Worm (Caenorhabditis elegans) whole organism, late embryonic: ENCODE data around the gene T05A8.11.
A peak's percentile ranks its signal among the peaks of the same experiment; 100 is the strongest.

ENCODE experiments used
- K02D7.2 ChIP-seq: sonication (generic microtip); optimal IDR thresholded peaks from 2 replicates; lab custom pipeline; 2017; ENCODE audit warnings: mild to moderate bottlenecking, missing genetic modification characterization, missing compliant biosample characterization
- K09A11.1 ChIP-seq: sonication (generic microtip); optimal IDR thresholded peaks from 2 replicates; lab custom pipeline; 2017; ENCODE audit warnings: antibody characterized with exemption, mild to moderate bottlenecking, missing genetic modification characterization, missing compliant biosample characterization; ENCODE audit not compliant: insufficient read depth
- ahr-1 ChIP-seq: sonication (generic microtip); optimal IDR thresholded peaks from 2 replicates; lab custom pipeline; 2016; ENCODE audit warnings: missing genetic modification characterization, missing compliant biosample characterization
- ceh-22 ChIP-seq: sonication (generic microtip); optimal IDR thresholded peaks from 2 replicates; lab custom pipeline; 2017; ENCODE audit warnings: missing biosample characterization, missing genetic modification characterization
- ceh-24 ChIP-seq: sonication (generic microtip); optimal IDR thresholded peaks from 2 replicates; lab custom pipeline; 2016; ENCODE audit warnings: mild to moderate bottlenecking, missing genetic modification characterization, missing compliant biosample characterization
- ceh-45 ChIP-seq: fragments of 200-800 bp; sonication (Bioruptor generic); IDR thresholded peaks from 2 replicates; pipeline ENCODE4 v1.3.6; 2022; ENCODE audit warnings: missing genetic modification reagents, missing genetic modification characterization, missing compliant biosample characterization
- ceh-6 ChIP-seq: fragments of 200-800 bp; sonication (Bioruptor generic); optimal IDR thresholded peaks from 2 replicates; lab custom pipeline; 2018; ENCODE audit warnings: mild to moderate bottlenecking, missing genetic modification characterization, missing compliant biosample characterization
- ceh-9 ChIP-seq: sonication (generic microtip); optimal IDR thresholded peaks from 2 replicates; lab custom pipeline; 2016; ENCODE audit warnings: mild to moderate bottlenecking, missing genetic modification characterization, inconsistent platforms, missing compliant biosample characterization
- che-1 ChIP-seq: sonication (generic microtip); optimal IDR thresholded peaks from 2 replicates; lab custom pipeline; 2016; ENCODE audit warnings: mild to moderate bottlenecking, missing genetic modification characterization, missing compliant biosample characterization
- dve-1 ChIP-seq: sonication (generic microtip); optimal IDR thresholded peaks from 2 replicates; lab custom pipeline; 2017; ENCODE audit warnings: antibody characterized with exemption, mild to moderate bottlenecking, missing genetic modification characterization, missing compliant biosample characterization
- ets-4 ChIP-seq: sonication (generic microtip); optimal IDR thresholded peaks from 2 replicates; lab custom pipeline; 2016; ENCODE audit warnings: missing genetic modification characterization, missing compliant biosample characterization
- eyg-1 ChIP-seq: sonication (generic microtip); optimal IDR thresholded peaks from 2 replicates; lab custom pipeline; 2016; ENCODE audit warnings: missing genotype, missing genetic modification characterization, missing compliant biosample characterization
- fkh-6 ChIP-seq: sonication (generic microtip); optimal IDR thresholded peaks from 2 replicates; lab custom pipeline; 2016; ENCODE audit warnings: missing genetic modification characterization, missing compliant biosample characterization
- gmeb-2 ChIP-seq: sonication (generic microtip); optimal IDR thresholded peaks from 2 replicates; lab custom pipeline; 2016; ENCODE audit warnings: missing genetic modification characterization, inconsistent platforms, missing compliant biosample characterization
- hlh-13 ChIP-seq: fragments of 200-800 bp; sonication (Bioruptor generic); optimal IDR thresholded peaks from 2 replicates; lab custom pipeline; 2018; ENCODE audit warnings: mild to moderate bottlenecking, missing genetic modification characterization, missing compliant biosample characterization
- hlh-15 ChIP-seq: sonication (generic microtip); optimal IDR thresholded peaks from 2 replicates; lab custom pipeline; 2016; ENCODE audit warnings: missing genetic modification characterization, missing compliant biosample characterization
- hlh-8 ChIP-seq: sonication (generic microtip); optimal IDR thresholded peaks from 2 replicates; lab custom pipeline; 2016; ENCODE audit warnings: missing genotype, missing genetic modification characterization, missing compliant biosample characterization
- lin-11 ChIP-seq: fragments of 200-800 bp; sonication (Bioruptor generic); optimal IDR thresholded peaks from 2 replicates; lab custom pipeline; 2018; ENCODE audit warnings: mild to moderate bottlenecking, missing genetic modification characterization, missing compliant biosample characterization
- madf-2 ChIP-seq: sonication (generic microtip); optimal IDR thresholded peaks from 2 replicates; lab custom pipeline; 2017; ENCODE audit warnings: missing genetic modification characterization, missing compliant biosample characterization
- npax-4 ChIP-seq: sonication (generic microtip); optimal IDR thresholded peaks from 2 replicates; lab custom pipeline; 2016; ENCODE audit warnings: missing genetic modification characterization, missing compliant biosample characterization
- odd-2 ChIP-seq: sonication (generic microtip); optimal IDR thresholded peaks from 2 replicates; lab custom pipeline; 2017; ENCODE audit warnings: antibody characterized with exemption, mild to moderate bottlenecking, missing genetic modification characterization, missing compliant biosample characterization
- pat-9 ChIP-seq: fragments of 200-800 bp; sonication (Bioruptor generic); optimal IDR thresholded peaks from 2 replicates; lab custom pipeline; 2018; ENCODE audit warnings: mild to moderate bottlenecking, missing genetic modification characterization, moderate library complexity, missing compliant biosample characterization
- pax-1 ChIP-seq: fragments of 150-350 bp; optimal IDR thresholded peaks from 2 replicates; lab custom pipeline; 2014; ENCODE audit warnings: missing biosample characterization, missing genetic modification characterization
- pha-2 ChIP-seq: sonication (generic microtip); optimal IDR thresholded peaks from 2 replicates; lab custom pipeline; 2017; ENCODE audit warnings: mild to moderate bottlenecking, missing genetic modification characterization, missing compliant biosample characterization
- pha-4 ChIP-seq: fragments of 150-350 bp; optimal IDR thresholded peaks from 2 replicates; lab custom pipeline; 2018; ENCODE audit warnings: missing biosample characterization, missing genetic modification reagents, missing genetic modification characterization
- pqm-1 ChIP-seq: sonication (generic microtip); optimal IDR thresholded peaks from 2 replicates; lab custom pipeline; 2016; ENCODE audit warnings: missing genetic modification characterization, missing compliant biosample characterization
- pros-1 ChIP-seq: fragments of 150-350 bp; optimal IDR thresholded peaks from 2 replicates; lab custom pipeline; 2014; ENCODE audit warnings: missing biosample characterization, missing genetic modification reagents, missing genetic modification characterization
- ref-2 ChIP-seq: sonication (generic microtip); optimal IDR thresholded peaks from 2 replicates; lab custom pipeline; 2016; ENCODE audit warnings: missing genetic modification characterization, missing compliant biosample characterization
- rnt-1 ChIP-seq: sonication (generic microtip); optimal IDR thresholded peaks from 2 replicates; lab custom pipeline; 2016; ENCODE audit warnings: missing genetic modification characterization, missing compliant biosample characterization
- sox-4 ChIP-seq: sonication (generic microtip); optimal IDR thresholded peaks from 2 replicates; lab custom pipeline; 2017; ENCODE audit warnings: mild to moderate bottlenecking, missing genetic modification characterization, inconsistent platforms, missing compliant biosample characterization
- tbx-7 ChIP-seq: sonication (generic microtip); optimal IDR thresholded peaks from 2 replicates; lab custom pipeline; 2016; ENCODE audit warnings: missing genotype, missing genetic modification characterization, missing compliant biosample characterization
- ttx-3 ChIP-seq: sonication (generic microtip); optimal IDR thresholded peaks from 2 replicates; lab custom pipeline; 2016; ENCODE audit warnings: missing genetic modification reagents, missing genetic modification characterization, missing compliant biosample characterization
- unc-3 ChIP-seq, 2 experiments: fragments of 200-800 bp in 1 of 2; sonication (Bioruptor generic) in 1 of 2; sonication (generic microtip) in 1 of 2; conservative IDR thresholded peaks in 1 of 2; optimal IDR thresholded peaks in 1 of 2; 2 replicates each; pipeline versions ENCODE4 v1.3.6 to Lab custom; 2016 to 2022; ENCODE audit warnings: missing compliant biosample characterization in 2 of 2, missing genetic modification characterization in 2 of 2, missing genetic modification reagents in 1 of 2
- unc-55 ChIP-seq: sonication (generic microtip); optimal IDR thresholded peaks from 2 replicates; lab custom pipeline; 2017; ENCODE audit warnings: missing biosample characterization, missing genetic modification reagents, missing genetic modification characterization
- zip-5 ChIP-seq: sonication (generic microtip); optimal IDR thresholded peaks from 2 replicates; lab custom pipeline; 2016; ENCODE audit warnings: missing genetic modification characterization, missing compliant biosample characterization

T05A8.11 gene

ce11 chrII:2725561-2725960, at the start of gene T05A8.11, which contains the start of gene nep-2:
T05A8.11 (minus strand) TSS chrII:2725661.
nep-2 (minus strand) TSS chrII:2725752.
- TF ChIP-seq pros-1 (tag; lab: Kevin White, UChicago) (no peak), che-1 (no peak), ahr-1 (tag; lab: Kevin White, UChicago) (no peak), zip-5 (no peak), dve-1 (tag; lab: Kevin White, UChicago) (no peak), ceh-45 (GFP tag; lab: Robert Waterston, UW) (no peak), unc-55 (no peak), ceh-9 (tag; lab: Kevin White, UChicago) (no peak), gmeb-2 (tag; lab: Kevin White, UChicago) (no peak), hlh-15 (tag; lab: Kevin White, UChicago) (no peak)

DNA sequence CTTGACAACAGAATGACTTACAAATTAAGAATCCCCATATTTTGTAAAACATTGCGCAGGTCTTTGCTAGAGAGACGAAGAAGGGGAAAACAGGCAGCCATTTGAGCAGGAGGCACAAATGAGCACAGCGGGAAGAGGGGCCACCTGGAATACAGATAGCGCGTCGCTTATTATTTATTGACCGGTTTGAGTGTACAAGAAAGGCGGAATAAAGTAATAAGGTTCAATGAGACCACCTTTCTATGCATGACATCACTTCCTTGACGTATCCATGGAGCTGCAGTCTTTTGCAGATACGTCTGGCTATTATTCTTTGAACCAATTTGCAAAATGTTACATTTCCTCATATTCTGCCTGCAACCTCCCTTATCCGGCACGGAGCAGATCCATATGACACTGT, 49.4 kb upstream of the T05A8.11 start, which contains the start of gene fbxb-111:
Gene fbxb-111 (minus strand): TSS at position 101 of the 400 bp plus-strand sequence.
- peak; percentile 20 for TF ChIP-seq ref-2 (tag; lab: Kevin White, UChicago)
- no peak for TF ChIP-seq pqm-1 (tag; lab: Kevin White, UChicago)
- no peak for TF ChIP-seq pha-2
- no peak for TF ChIP-seq ceh-9 (tag; lab: Kevin White, UChicago)
- TF ChIP-seq, all 69 proteins: peak for 1

DNA sequence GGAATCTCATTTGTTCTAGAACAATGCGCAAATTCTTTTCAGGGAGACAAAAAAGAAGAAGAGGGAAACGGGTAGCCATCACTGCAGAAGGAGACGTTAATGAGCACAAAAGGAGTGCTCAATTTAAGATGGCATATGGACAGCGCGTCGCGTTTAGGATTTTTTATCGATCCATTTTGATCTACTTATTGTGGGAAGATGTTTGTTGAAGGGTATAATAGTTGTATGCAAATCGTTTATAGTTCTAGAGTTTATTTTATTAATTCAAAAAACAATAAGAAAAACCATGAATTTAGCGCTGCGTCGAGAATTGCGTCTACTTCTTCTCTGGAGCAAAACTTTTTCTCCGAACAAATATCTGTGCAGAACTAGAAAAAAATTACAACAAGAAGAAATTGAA, 48.1 kb upstream of the T05A8.11 start, which contains the start of gene sdz-9:
Gene sdz-9 (minus strand): TSS at position 101 of the 400 bp plus-strand sequence.
- TF ChIP-seq pax-1 (tag; lab: Kevin White, UChicago) (no peak), ceh-24 (tag; lab: Kevin White, UChicago) (no peak), pqm-1 (tag; lab: Kevin White, UChicago) (no peak), lin-11 (no peak), K02D7.2 (no peak), sox-4 (no peak), hlh-8 (tag; lab: Kevin White, UChicago) (no peak), pha-4 (tag; lab: Kevin White, UChicago) (no peak), hlh-15 (tag; lab: Kevin White, UChicago) (no peak), hlh-13 (no peak), pros-1 (tag; lab: Kevin White, UChicago) (no peak), pha-2 (no peak), madf-2 (tag; lab: Kevin White, UChicago) (no peak), dve-1 (tag; lab: Kevin White, UChicago) (no peak), npax-4 (no peak), unc-3 (GFP tag; conservative IDR thresholded peaks at IDR 0.05; lab: Robert Waterston, UW) (no peak), unc-3 (tag; optimal IDR thresholded peaks at IDR 0.05; lab: Kevin White, UChicago) (no peak), ceh-6 (GFP tag; lab: Kevin White, UChicago) (no peak), eyg-1 (tag; lab: Kevin White, UChicago) (no peak)

ce11 chrII:2772166-2772565, 46.7 kb upstream of the T05A8.11 start, which contains the start of gene sdz-10:
sdz-10 (minus strand) TSS chrII:2772266.
- no peak for TF ChIP-seq unc-3 (GFP tag; conservative IDR thresholded peaks at IDR 0.05; lab: Robert Waterston, UW)
- no peak for TF ChIP-seq unc-3 (tag; optimal IDR thresholded peaks at IDR 0.05; lab: Kevin White, UChicago)

DNA sequence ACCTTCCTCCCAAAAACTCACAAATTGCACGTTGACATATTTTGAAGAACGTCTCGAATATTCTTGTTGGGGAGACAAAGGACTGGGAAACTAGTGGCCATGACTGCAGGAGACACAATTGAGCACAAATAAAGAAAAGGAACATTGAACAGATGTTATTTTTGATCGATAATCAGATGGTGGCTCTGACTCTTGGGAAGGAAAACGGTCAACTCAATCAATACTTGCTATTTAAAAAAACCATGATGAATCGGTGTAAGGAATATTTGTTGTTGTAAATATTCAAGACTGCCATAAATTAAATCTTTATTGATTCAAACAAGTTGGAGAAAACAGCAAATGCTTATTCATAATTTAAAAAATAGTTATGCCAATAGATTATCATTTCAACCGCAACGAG, 45.3 kb upstream of the T05A8.11 start, which contains the start of gene fbxb-105:
Gene fbxb-105 (minus strand): TSS at position 101 of the 400 bp plus-strand sequence.
- no peak for TF ChIP-seq tbx-7 (tag; lab: Kevin White, UChicago)
- TF ChIP-seq K09A11.1: no peak
- TF ChIP-seq ets-4 (tag; lab: Kevin White, UChicago): no peak
- TF ChIP-seq pat-9 (tag; lab: Kevin White, UChicago): no peak
- no peak for TF ChIP-seq ahr-1 (tag; lab: Kevin White, UChicago)
- no peak for TF ChIP-seq rnt-1 (tag; lab: Kevin White, UChicago)
- no peak for TF ChIP-seq fkh-6 (tag; lab: Kevin White, UChicago)
- no peak for TF ChIP-seq odd-2 (tag; lab: Kevin White, UChicago)
- no peak for TF ChIP-seq ttx-3 (tag; lab: Kevin White, UChicago)
- no peak for TF ChIP-seq ceh-22
- no peak for TF ChIP-seq unc-55
- TF ChIP-seq madf-2 (tag; lab: Kevin White, UChicago): no peak
